Worm (Caenorhabditis elegans) whole organism, mixed stage, embryonic: ENCODE data around the gene fbxa-27.

Experiments used
- M03D4.4 ChIP-seq: sonication (generic microtip); optimal IDR thresholded peaks from 2 replicates; lab custom pipeline; 2017; ENCODE audit warnings: mild to moderate bottlenecking, missing genetic modification characterization, missing compliant biosample characterization
- blmp-1 ChIP-seq: fragments of 150-350 bp; optimal IDR thresholded peaks from 2 replicates; lab custom pipeline; 2014; ENCODE audit warnings: missing biosample characterization, missing genetic modification characterization
- ceh-39 ChIP-seq: fragments of 150-350 bp; optimal IDR thresholded peaks from 2 replicates; lab custom pipeline; 2014; ENCODE audit warnings: missing biosample characterization, missing genetic modification characterization
- ceh-43 ChIP-seq: fragments of 200-800 bp; sonication (Bioruptor generic); optimal IDR thresholded peaks from 2 replicates; lab custom pipeline; 2018; ENCODE audit warnings: mild to moderate bottlenecking, missing genetic modification characterization, moderate library complexity, missing compliant biosample characterization
- ceh-83 ChIP-seq: fragments of 200-800 bp; sonication (Bioruptor generic); optimal IDR thresholded peaks from 2 replicates; lab custom pipeline; 2018; ENCODE audit warnings: mild to moderate bottlenecking, missing genetic modification characterization, missing compliant biosample characterization
- ces-1 ChIP-seq: fragments of 150-350 bp; optimal IDR thresholded peaks from 2 replicates; lab custom pipeline; 2014; ENCODE audit warnings: missing biosample characterization, missing genetic modification reagents, missing genetic modification characterization
- cnd-1 ChIP-seq: fragments of 200-800 bp; sonication (Bioruptor generic); optimal IDR thresholded peaks from 2 replicates; lab custom pipeline; 2018; ENCODE audit warnings: mild to moderate bottlenecking, missing genetic modification characterization, missing compliant biosample characterization
- drap-1 ChIP-seq: fragments of 200-800 bp; sonication (Bioruptor generic); optimal IDR thresholded peaks from 3 replicates; lab custom pipeline; 2018; ENCODE audit warnings: mild to moderate bottlenecking, missing genetic modification characterization, missing compliant biosample characterization
- elt-3 ChIP-seq: fragments of 150-350 bp; optimal IDR thresholded peaks from 2 replicates; lab custom pipeline; 2014; ENCODE audit warnings: missing biosample characterization, missing genetic modification characterization
- flh-1 ChIP-seq: fragments of 200-800 bp; sonication (Bioruptor generic); optimal IDR thresholded peaks from 2 replicates; lab custom pipeline; 2018; ENCODE audit warnings: mild to moderate bottlenecking, missing genetic modification characterization, moderate library complexity, missing compliant biosample characterization
- ham-2 ChIP-seq: fragments of 200-800 bp; sonication (Bioruptor generic); optimal IDR thresholded peaks from 2 replicates; lab custom pipeline; 2018; ENCODE audit warnings: mild to moderate bottlenecking, missing genetic modification characterization, missing compliant biosample characterization
- hlh-1 ChIP-seq: fragments of 150-350 bp; optimal IDR thresholded peaks from 2 replicates; lab custom pipeline; 2014; ENCODE audit warnings: missing biosample characterization, missing genetic modification reagents, missing genetic modification characterization
- lin-13 ChIP-seq: fragments of 150-350 bp; optimal IDR thresholded peaks from 2 replicates; lab custom pipeline; 2014; ENCODE audit warnings: missing biosample characterization, missing genetic modification characterization
- lsy-2 ChIP-seq: fragments of 150-350 bp; optimal IDR thresholded peaks from 2 replicates; lab custom pipeline; 2014; ENCODE audit warnings: missing biosample characterization, missing genetic modification characterization
- mab-5 ChIP-seq: fragments of 150-350 bp; optimal IDR thresholded peaks from 2 replicates; lab custom pipeline; 2014; ENCODE audit warnings: missing biosample characterization, missing genetic modification characterization
- mep-1 ChIP-seq: fragments of 150-350 bp; optimal IDR thresholded peaks from 2 replicates; lab custom pipeline; 2017; ENCODE audit warnings: missing biosample characterization, missing genetic modification reagents, missing genetic modification characterization, inconsistent platforms
- mls-2 ChIP-seq: sonication (generic microtip); optimal IDR thresholded peaks from 2 replicates; lab custom pipeline; 2016; ENCODE audit warnings: mild to moderate bottlenecking, missing genetic modification characterization, moderate library complexity, missing compliant biosample characterization
- nhr-12 ChIP-seq: fragments of 150-350 bp; optimal IDR thresholded peaks from 2 replicates; lab custom pipeline; 2014; ENCODE audit warnings: missing biosample characterization, missing genetic modification characterization
- nhr-237 ChIP-seq: fragments of 150-350 bp; optimal IDR thresholded peaks from 2 replicates; lab custom pipeline; 2014; ENCODE audit warnings: missing biosample characterization, missing genetic modification characterization
- nhr-76 ChIP-seq: sonication (generic microtip); optimal IDR thresholded peaks from 2 replicates; lab custom pipeline; 2017; ENCODE audit warnings: missing biosample characterization, missing genetic modification characterization
- pha-4 ChIP-seq: fragments of 150-350 bp; optimal IDR thresholded peaks from 2 replicates; lab custom pipeline; 2018; ENCODE audit warnings: missing biosample characterization, missing genetic modification reagents, missing genetic modification characterization
- snpc-4 ChIP-seq: fragments of 150-350 bp; optimal IDR thresholded peaks from 2 replicates; lab custom pipeline; 2014; ENCODE audit warnings: missing biosample characterization, missing genetic modification characterization
- tbx-8 ChIP-seq: fragments of 200-800 bp; sonication (Bioruptor generic); optimal IDR thresholded peaks from 2 replicates; lab custom pipeline; 2018; ENCODE audit warnings: mild to moderate bottlenecking, missing genetic modification characterization, moderate library complexity, missing compliant biosample characterization
- unc-120 ChIP-seq: sonication (generic microtip); optimal IDR thresholded peaks from 2 replicates; lab custom pipeline; 2017; ENCODE audit warnings: missing genetic modification characterization, missing compliant biosample characterization; ENCODE audit not compliant: poor library complexity, severe bottlenecking
- unc-39 ChIP-seq: fragments of 150-350 bp; optimal IDR thresholded peaks from 2 replicates; lab custom pipeline; 2014; ENCODE audit warnings: missing biosample characterization, missing genetic modification characterization
- unc-62 ChIP-seq: fragments of 150-350 bp; optimal IDR thresholded peaks from 2 replicates; lab custom pipeline; 2014; ENCODE audit warnings: missing biosample characterization, missing genetic modification reagents, missing genetic modification characterization
- zip-8 ChIP-seq: fragments of 150-350 bp; optimal IDR thresholded peaks from 2 replicates; lab custom pipeline; 2014; ENCODE audit warnings: missing biosample characterization, missing genetic modification characterization

fbxa-27 gene

ce11 chrIII:1383483-1383882 lies 40.7 kb downstream of the fbxa-27 start:
- TF ChIP-seq elt-3 (tag; lab: Kevin White, UChicago) (no peak), flh-1 (GFP tag; lab: Kevin White, UChicago) (no peak)

- TF ChIP-seq zip-8 (tag; lab: Kevin White, UChicago) = no peak
- no peak for TF ChIP-seq drap-1 (GFP tag; lab: Kevin White, UChicago)
- TF ChIP-seq nhr-237 = no peak
These were observed 41.3 kb downstream of the fbxa-27 start, which contains the start of the genes fbxa-138 and Y82E9BR.5 for ce11 chrIII:1384092-1384491. Gene fbxa-138, minus strand, starts transcription at chrIII:1384252. Gene Y82E9BR.5, plus strand, starts transcription at chrIII:1384370.

ce11 chrIII:1384694-1385093 lies 41.9 kb downstream of the fbxa-27 start:
- TF ChIP-seq ceh-83 (GFP tag; lab: Kevin White, UChicago) (no peak), elt-3 (tag; lab: Kevin White, UChicago) (no peak), hlh-1 (tag; lab: Kevin White, UChicago) (no peak), ceh-43 (GFP tag; lab: Kevin White, UChicago) (no peak)

- TF ChIP-seq cnd-1 (no peak), hlh-1 (tag; lab: Kevin White, UChicago) (no peak), unc-62 (GFP tag; lab: Kevin White, UChicago) (no peak), ceh-83 (GFP tag; lab: Kevin White, UChicago) (no peak), lin-13 (tag; lab: Kevin White, UChicago) (no peak), nhr-76 (tag; lab: Kevin White, UChicago) (no peak), M03D4.4 (no peak), ceh-39 (no peak), blmp-1 (tag; lab: Kevin White, UChicago) (no peak), tbx-8 (GFP tag; lab: Kevin White, UChicago) (no peak), snpc-4 (tag; lab: Kevin White, UChicago) (no peak), ceh-43 (GFP tag; lab: Kevin White, UChicago) (no peak), ham-2 (GFP tag; lab: Kevin White, UChicago) (no peak), nhr-237 (no peak), mab-5 (tag; lab: Kevin White, UChicago) (no peak), lsy-2 (tag; lab: Kevin White, UChicago) (no peak), nhr-12 (tag; lab: Kevin White, UChicago) (no peak), unc-120 (tag; lab: Kevin White, UChicago) (no peak), mep-1 (tag; lab: Kevin White, UChicago) (no peak)
These were observed 45.7 kb downstream of the fbxa-27 start, which contains the start of gene pals-20 for ce11 chrIII:1388274-1389058. Gene pals-20, minus strand, starts transcription at chrIII:1388324.

- no peak for TF ChIP-seq pha-4
- no peak for TF ChIP-seq unc-120 (tag; lab: Kevin White, UChicago)
These were observed 47.2 kb downstream of the fbxa-27 start for ce11 chrIII:1389988-1390387.

ce11 chrIII:1391752-1392151 lies 49.0 kb downstream of the fbxa-27 start, which contains the start of gene pals-17:
Gene pals-17, minus strand, starts transcription at chrIII:1391852.
- TF ChIP-seq mls-2 (no peak), unc-39 (tag; lab: Kevin White, UChicago) (no peak), M03D4.4 (no peak), cnd-1 (no peak), lsy-2 (tag; lab: Kevin White, UChicago) (no peak), elt-3 (tag; lab: Kevin White, UChicago) (no peak), nhr-76 (tag; lab: Kevin White, UChicago) (no peak), flh-1 (GFP tag; lab: Kevin White, UChicago) (no peak), ces-1 (GFP tag; lab: Kevin White, UChicago) (no peak)

- TF ChIP-seq cnd-1 = no peak
These were observed 50.0 kb downstream of the fbxa-27 start for ce11 chrIII:1392763-1393162.
